Worm (Caenorhabditis elegans) whole organism, L4 larva: ENCODE results near the gene R05F9.7.

Experiments used
- F37D6.2 ChIP-seq: sonication (generic microtip); optimal IDR thresholded peaks from 2 replicates; lab custom pipeline; 2016; ENCODE audit warnings: mild to moderate bottlenecking, missing genetic modification characterization, missing compliant biosample characterization
- ZK546.5 ChIP-seq, 2 experiments: sonication (generic microtip); optimal IDR thresholded peaks; 2 replicates each; lab custom pipeline; 2017; ENCODE audit warnings: missing biosample characterization in 2 of 2, missing genetic modification characterization in 2 of 2
- aly-2 ChIP-seq: sonication (generic microtip); optimal IDR thresholded peaks from 2 replicates; lab custom pipeline; 2018; ENCODE audit warnings: missing biosample characterization, missing genetic modification characterization
- daf-16 ChIP-seq, 3 experiments: sonication (generic microtip); optimal IDR thresholded peaks; 2 replicates each; lab custom pipeline; 2016 to 2017; ENCODE audit warnings: missing genetic modification characterization in 3 of 3, missing genetic modification reagents in 3 of 3, mild to moderate bottlenecking in 2 of 3, missing compliant biosample characterization in 2 of 3, missing biosample characterization in 1 of 3, moderate library complexity in 1 of 3
- egl-27 ChIP-seq: sonication (generic microtip); optimal IDR thresholded peaks from 3 replicates; lab custom pipeline; 2017; ENCODE audit warnings: missing biosample characterization, missing genetic modification reagents, missing genetic modification characterization
- egl-43 ChIP-seq: fragments of 200-800 bp; sonication (Bioruptor generic); IDR thresholded peaks from 2 replicates; pipeline ENCODE4 v1.3.6; 2022; ENCODE audit warnings: missing genetic modification reagents, missing genetic modification characterization, missing compliant biosample characterization
- fos-1 ChIP-seq: fragments of 150-350 bp; optimal IDR thresholded peaks from 2 replicates; lab custom pipeline; 2014; ENCODE audit warnings: missing biosample characterization, missing genetic modification characterization
- lin-39 ChIP-seq: fragments of 150-350 bp; optimal IDR thresholded peaks from 2 replicates; lab custom pipeline; 2014; ENCODE audit warnings: missing biosample characterization, missing genetic modification reagents, missing genetic modification characterization
- lsy-2 ChIP-seq, 2 experiments: fragments of 150-350 bp in 1 of 2; sonication (generic microtip) in 1 of 2; optimal IDR thresholded peaks; 2 replicates each; lab custom pipeline; 2014 to 2017; ENCODE audit warnings: missing biosample characterization in 2 of 2, missing genetic modification characterization in 2 of 2
- rbr-2 ChIP-seq: sonication (generic microtip); optimal IDR thresholded peaks from 2 replicates; lab custom pipeline; 2016; ENCODE audit warnings: missing genotype, missing genetic modification characterization, missing compliant biosample characterization
- tag-97 ChIP-seq: fragments of 200-800 bp; sonication (Bioruptor generic); IDR thresholded peaks from 2 replicates; pipeline ENCODE4 v1.3.6; 2022; ENCODE audit warnings: missing genetic modification characterization, missing compliant biosample characterization
- unc-39 ChIP-seq: sonication (generic microtip); optimal IDR thresholded peaks from 2 replicates; lab custom pipeline; 2017; ENCODE audit warnings: missing biosample characterization, missing genetic modification characterization

ce11 chrII:4837659-4838058 is 48.4 kb upstream of the R05F9.7 start, which contains the start of gene C33F10.12:
- TF ChIP-seq aly-2 (tag; lab: Kevin White, UChicago) (no peak), unc-39 (tag; lab: Kevin White, UChicago) (no peak), egl-27 (tag; lab: Kevin White, UChicago) (no peak), F37D6.2 (tag; lab: Kevin White, UChicago) (no peak), daf-16 (GFP tag; optimal IDR thresholded peaks at IDR 0.05; lab: Kevin White, UChicago) (no peak), daf-16 (tag; optimal IDR thresholded peaks at IDR 0.05; lab: Kevin White, UChicago) (no peak), fos-1 (tag; lab: Kevin White, UChicago) (no peak), rbr-2 (tag; lab: Kevin White, UChicago) (no peak), tag-97 (GFP tag; lab: Robert Waterston, UW) (no peak), lsy-2 (tag; optimal IDR thresholded peaks at IDR 0.05; lab: Kevin White, UChicago) (no peak), lin-39 (tag; lab: Kevin White, UChicago) (no peak), egl-43 (GFP tag; lab: Robert Waterston, UW) (no peak), ZK546.5 (tag; optimal IDR thresholded peaks at IDR 0.05; lab: Kevin White, UChicago) (no peak)
